Fruit fly (Drosophila melanogaster) whole organism, embryonic: ENCODE measurements around the gene His3.3B.

Experiments
- Atf6 ChIP-seq: fragments of 200-800 bp; sonication (Bioruptor generic); IDR thresholded peaks from 2 replicates; pipeline ENCODE4 v1.3.6; 2022; ENCODE audit warnings: missing biosample characterization, missing genetic modification characterization
- Dbx ChIP-seq: fragments of 200-800 bp; sonication (Bioruptor generic); IDR thresholded peaks from 3 replicates; pipeline ENCODE4 v1.3.6; 2022; ENCODE audit warnings: missing biosample characterization, missing genetic modification characterization
- pzg ChIP-seq: fragments of 200-800 bp; sonication (Bioruptor generic); optimal IDR thresholded peaks from 3 replicates; lab custom pipeline; 2018; ENCODE audit warnings: missing biosample characterization, mild to moderate bottlenecking, missing genetic modification characterization, moderate library complexity

Gene His3.3B

dm6 chrX:9103308-9104185 is 52.9 kb downstream of the His3.3B start, which contains the start of gene CG7766 (continued):
- no peak for TF ChIP-seq Dbx (GFP tag; lab: Robert Waterston, UW)
- TF ChIP-seq pzg (GFP tag; lab: Kevin White, UChicago) = peak; percentile 59
- 0 out of 2 replicates have a peak, but pooled peaks have one; percentile 20 for TF ChIP-seq Atf6
